Fruit fly (Drosophila melanogaster) whole organism, embryonic: ENCODE measurements around the gene CG2712.

Source experiments
- CG11093 ChIP-seq: fragments of 200-800 bp; sonication (Bioruptor generic); IDR thresholded peaks from 3 replicates; pipeline ENCODE4 v1.3.6; 2022; ENCODE audit warnings: missing biosample characterization, missing genetic modification characterization
- CG14014 ChIP-seq: fragments of 200-800 bp; sonication (Bioruptor generic); IDR thresholded peaks from 2 replicates; pipeline ENCODE4 v1.3.6; 2022; ENCODE audit warnings: missing biosample characterization, missing genetic modification characterization
- CG14050 ChIP-seq: fragments of 200-800 bp; sonication (Bioruptor generic); IDR thresholded peaks from 3 replicates; pipeline ENCODE4 v1.3.6; 2022; ENCODE audit warnings: missing biosample characterization, missing genetic modification characterization
- CG15514 ChIP-seq: fragments of 200-800 bp; sonication (Bioruptor generic); optimal IDR thresholded peaks from 3 replicates; lab custom pipeline; 2017; ENCODE audit warnings: missing biosample characterization, missing genetic modification characterization, mild to moderate bottlenecking, moderate library complexity, missing genetic modification reagents
- CG2116 ChIP-seq: fragments of 200-800 bp; sonication (Bioruptor generic); optimal IDR thresholded peaks from 3 replicates; lab custom pipeline; 2018; ENCODE audit warnings: missing biosample characterization, mild to moderate bottlenecking, missing genetic modification characterization
- CG3065 ChIP-seq: fragments of 200-800 bp; sonication (Bioruptor generic); optimal IDR thresholded peaks from 2 replicates; lab custom pipeline; 2016; ENCODE audit warnings: missing biosample characterization, missing genetic modification characterization
- CG32767 ChIP-seq: fragments of 200-800 bp; sonication (Bioruptor generic); IDR thresholded peaks from 2 replicates; pipeline ENCODE4 v1.3.6; 2022; ENCODE audit warnings: missing biosample characterization, missing genetic modification characterization
- CG4820 ChIP-seq: fragments of 200-800 bp; sonication (Bioruptor generic); optimal IDR thresholded peaks from 3 replicates; lab custom pipeline; 2016; ENCODE audit warnings: missing biosample characterization, missing genetic modification characterization
- CG6765 ChIP-seq: fragments of 200-800 bp; sonication (Bioruptor generic); optimal IDR thresholded peaks from 3 replicates; lab custom pipeline; 2017; ENCODE audit warnings: missing biosample characterization, mild to moderate bottlenecking, missing genetic modification characterization
- CG7839 ChIP-seq: fragments of 200-800 bp; sonication (Bioruptor generic); optimal IDR thresholded peaks from 3 replicates; lab custom pipeline; 2018; ENCODE audit warnings: missing biosample characterization, mild to moderate bottlenecking, missing genetic modification characterization, moderate library complexity
- CG8478 ChIP-seq: fragments of >200 bp; optimal IDR thresholded peaks from 2 replicates; lab custom pipeline; 2018
- Chrac-16 ChIP-seq: fragments of 200-800 bp; sonication (Bioruptor generic); optimal IDR thresholded peaks from 3 replicates; lab custom pipeline; 2016; ENCODE audit warnings: missing biosample characterization, missing genetic modification characterization
- CrebB ChIP-seq: fragments of 200-800 bp; sonication (Bioruptor generic); optimal IDR thresholded peaks from 3 replicates; lab custom pipeline; 2018; ENCODE audit warnings: missing biosample characterization, mild to moderate bottlenecking, missing genetic modification characterization
- D ChIP-seq, 2 experiments: fragments of 200-800 bp in 1 of 2; fragments of >200 bp in 1 of 2; sonication (Bioruptor generic) in 1 of 2; optimal IDR thresholded peaks; 2 replicates in 1 of 2; 3 replicates in 1 of 2; lab custom pipeline; 2017; ENCODE audit warnings: mild to moderate bottlenecking in 1 of 2, missing biosample characterization in 1 of 2, missing genetic modification characterization in 1 of 2, missing genetic modification reagents in 1 of 2
- Doc2 ChIP-seq: fragments of 200-800 bp; sonication (Bioruptor generic); IDR thresholded peaks from 2 replicates; pipeline ENCODE4 v1.3.6; 2022; ENCODE audit warnings: missing biosample characterization, missing genetic modification characterization
- Dp ChIP-seq: fragments of 200-800 bp; sonication (Bioruptor generic); optimal IDR thresholded peaks from 2 replicates; lab custom pipeline; 2018; ENCODE audit warnings: missing biosample characterization, mild to moderate bottlenecking, missing genetic modification characterization, moderate library complexity
- Dref ChIP-seq: fragments of 200-800 bp; sonication (Bioruptor generic); IDR thresholded peaks from 2 replicates; pipeline ENCODE4 v1.3.6; 2022; ENCODE audit warnings: missing biosample characterization, missing genetic modification characterization
- Ets65A ChIP-seq: fragments of 200-800 bp; sonication (Bioruptor generic); peaks from one replicate; lab custom pipeline; 2016; ENCODE audit warnings: missing biosample characterization, missing genetic modification characterization
- HLH4C ChIP-seq: fragments of 200-800 bp; sonication (Bioruptor generic); IDR thresholded peaks from 3 replicates; pipeline ENCODE4 v1.3.6; 2022; ENCODE audit warnings: missing biosample characterization, missing genetic modification characterization; ENCODE audit not compliant: partially characterized antibody
- Med ChIP-seq: fragments of 200-800 bp; sonication (Bioruptor generic); peaks from one replicate; lab custom pipeline; 2016; ENCODE audit warnings: missing biosample characterization, missing genetic modification characterization, mild to moderate bottlenecking, inconsistent platforms, moderate library complexity
- Meics ChIP-seq: fragments of 200-800 bp; sonication (Bioruptor generic); optimal IDR thresholded peaks from 2 replicates; lab custom pipeline; 2017; ENCODE audit warnings: missing biosample characterization, mild to moderate bottlenecking, missing genetic modification characterization
- Pdp1 ChIP-seq, 2 experiments: fragments of 200-800 bp; sonication (Bioruptor generic); optimal IDR thresholded peaks; 3 replicates each; lab custom pipeline; 2016; ENCODE audit warnings: missing biosample characterization in 2 of 2, missing genetic modification characterization in 2 of 2, mild to moderate bottlenecking in 1 of 2, moderate library complexity in 1 of 2
- Scr ChIP-seq: fragments of 200-800 bp; sonication (Bioruptor generic); IDR thresholded peaks from 2 replicates; pipeline ENCODE4 v1.3.6; 2022; ENCODE audit warnings: missing biosample characterization, missing genetic modification characterization; ENCODE audit not compliant: partially characterized antibody
- Stat92E ChIP-seq, 3 experiments: fragments of >200 bp in 2 of 3; fragments of 200-800 bp in 1 of 3; sonication (Bioruptor generic) in 1 of 3; optimal IDR thresholded peaks; 2 replicates each; lab custom pipeline; 2017 to 2019; ENCODE audit warnings: missing biosample characterization in 3 of 3, missing genetic modification characterization in 3 of 3, mild to moderate bottlenecking in 1 of 3, moderate library complexity in 1 of 3
- ato ChIP-seq: fragments of 200-800 bp; sonication (Bioruptor generic); IDR thresholded peaks from 2 replicates; pipeline ENCODE4 v1.3.6; 2022; ENCODE audit warnings: missing biosample characterization, missing genetic modification characterization; ENCODE audit not compliant: partially characterized antibody
- bbx ChIP-seq: fragments of 200-800 bp; sonication (Bioruptor generic); IDR thresholded peaks from 2 replicates; pipeline ENCODE4 v1.3.6; 2022; ENCODE audit warnings: missing biosample characterization, missing genetic modification characterization; ENCODE audit not compliant: partially characterized antibody
- chinmo ChIP-seq: fragments of 200-800 bp; sonication (Bioruptor generic); IDR thresholded peaks from 4 replicates; pipeline ENCODE4 v1.3.6; 2022; ENCODE audit warnings: missing biosample characterization, missing genetic modification characterization; ENCODE audit not compliant: partially characterized antibody
- dan ChIP-seq: fragments of 200-800 bp; sonication (Bioruptor generic); IDR thresholded peaks from 2 replicates; pipeline ENCODE4 v1.3.6; 2022; ENCODE audit warnings: missing biosample characterization, missing genetic modification characterization
- ems ChIP-seq: fragments of 200-800 bp; sonication (Bioruptor generic); optimal IDR thresholded peaks from 3 replicates; lab custom pipeline; 2016; ENCODE audit warnings: missing biosample characterization, missing genetic modification characterization
- fd102C ChIP-seq: fragments of 200-800 bp; sonication (Bioruptor generic); optimal IDR thresholded peaks from 2 replicates; lab custom pipeline; 2018; ENCODE audit warnings: missing biosample characterization, mild to moderate bottlenecking, missing genetic modification characterization, moderate library complexity
- fd64A ChIP-seq: fragments of 200-800 bp; sonication (Bioruptor generic); optimal IDR thresholded peaks from 3 replicates; lab custom pipeline; 2018; ENCODE audit warnings: missing biosample characterization, mild to moderate bottlenecking, missing genetic modification characterization
- gsb-n ChIP-seq: fragments of 200-800 bp; sonication (Bioruptor generic); optimal IDR thresholded peaks from 3 replicates; lab custom pipeline; 2018; ENCODE audit warnings: missing biosample characterization, mild to moderate bottlenecking, missing genetic modification characterization
- hbn ChIP-seq: fragments of 200-800 bp; sonication (Bioruptor generic); IDR thresholded peaks from 2 replicates; pipeline ENCODE4 v1.3.6; 2022; ENCODE audit warnings: missing biosample characterization, missing genetic modification characterization; ENCODE audit not compliant: partially characterized antibody
- mld ChIP-seq: fragments of 200-800 bp; sonication (Bioruptor generic); IDR thresholded peaks from 3 replicates; pipeline ENCODE4 v1.3.6; 2022; ENCODE audit warnings: missing biosample characterization, missing genetic modification characterization; ENCODE audit not compliant: partially characterized antibody
- oc ChIP-seq: fragments of 200-800 bp; sonication (Bioruptor generic); optimal IDR thresholded peaks from 2 replicates; lab custom pipeline; 2018; ENCODE audit warnings: missing biosample characterization, mild to moderate bottlenecking, missing genetic modification characterization, moderate library complexity
- pzg ChIP-seq: fragments of 200-800 bp; sonication (Bioruptor generic); optimal IDR thresholded peaks from 3 replicates; lab custom pipeline; 2018; ENCODE audit warnings: missing biosample characterization, mild to moderate bottlenecking, missing genetic modification characterization, moderate library complexity
- sc ChIP-seq, 3 experiments: fragments of >200 bp in 2 of 3; fragments of 200-800 bp in 1 of 3; sonication (Bioruptor generic) in 1 of 3; optimal IDR thresholded peaks; 2 replicates in 2 of 3; 3 replicates in 1 of 3; lab custom pipeline; 2017; ENCODE audit warnings: mild to moderate bottlenecking in 1 of 3, missing biosample characterization in 1 of 3, missing genetic modification characterization in 1 of 3, missing genetic modification reagents in 1 of 3
- scrt ChIP-seq: fragments of 200-800 bp; sonication (Bioruptor generic); optimal IDR thresholded peaks from 2 replicates; lab custom pipeline; 2018; ENCODE audit warnings: missing biosample characterization, mild to moderate bottlenecking, missing genetic modification characterization, moderate library complexity
- sens ChIP-seq: fragments of 200-800 bp; sonication (Bioruptor generic); peaks from one replicate; lab custom pipeline; 2016; ENCODE audit warnings: missing biosample characterization, missing genetic modification characterization
- slbo ChIP-seq: fragments of 200-800 bp; sonication (Bioruptor generic); IDR thresholded peaks from 2 replicates; pipeline ENCODE4 v1.3.6; 2022; ENCODE audit warnings: missing biosample characterization, missing genetic modification characterization
- sna ChIP-seq: fragments of 200-800 bp; sonication (Bioruptor generic); IDR thresholded peaks from 2 replicates; pipeline ENCODE4 v1.3.6; 2022; ENCODE audit warnings: missing biosample characterization, missing genetic modification characterization; ENCODE audit not compliant: partially characterized antibody
- stwl ChIP-seq: fragments of 200-800 bp; sonication (Bioruptor generic); optimal IDR thresholded peaks from 3 replicates; lab custom pipeline; 2018; ENCODE audit warnings: missing biosample characterization, mild to moderate bottlenecking, missing genetic modification characterization, moderate library complexity

Gene CG2712

DNA sequence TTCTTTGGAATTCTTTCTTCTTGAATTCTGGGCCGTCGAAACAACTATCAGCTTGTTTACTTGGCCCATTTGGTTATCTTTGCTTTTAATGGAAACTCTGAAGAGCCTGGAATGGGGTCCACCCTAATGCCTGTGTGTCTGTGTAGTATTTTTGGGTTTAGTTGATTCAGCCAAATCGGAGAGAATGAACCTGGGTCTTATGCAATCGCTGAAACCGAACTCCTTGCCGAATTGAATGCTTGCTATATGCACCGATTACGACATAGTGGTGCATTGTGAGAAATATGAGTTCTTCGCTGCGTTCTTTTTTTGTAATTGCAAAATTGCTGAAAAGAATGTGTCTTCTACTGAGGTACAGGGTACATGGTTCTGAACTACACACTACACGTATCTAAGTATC is 45.3 kb upstream of the CG2712 start:
- TF ChIP-seq Pdp1 (GFP tag; optimal IDR thresholded peaks at IDR 0.05; lab: Kevin White, UChicago), result peak in 1 of 2 experiments; percentile 61
- no peak for TF ChIP-seq ems
- no peak for TF ChIP-seq CrebB (tag; lab: Kevin White, UChicago)

DNA sequence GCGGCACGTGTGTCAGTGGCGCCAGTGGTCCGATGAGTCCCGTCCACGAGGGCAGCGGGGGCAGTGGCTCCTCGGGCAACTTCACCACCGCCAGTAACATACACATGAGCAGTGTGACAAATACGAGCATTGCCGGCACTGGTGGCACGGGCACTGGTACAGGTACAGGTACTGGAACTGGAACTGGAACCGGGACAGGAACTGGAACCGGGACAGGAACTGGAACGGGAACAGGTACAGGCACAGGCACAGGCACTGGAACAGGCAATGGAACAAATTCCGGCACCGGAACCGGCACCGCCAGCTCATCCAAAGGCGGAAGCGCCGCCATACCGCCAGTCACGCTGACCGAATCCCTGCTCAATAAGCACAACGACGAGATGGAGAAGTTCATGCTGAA is 41.9 kb upstream of the CG2712 start:
- TF ChIP-seq CG3065 (GFP tag; lab: Kevin White, UChicago) (no peak), Med (GFP tag; lab: Kevin White, UChicago) (peak; percentile 46), CG7839 (tag; lab: Kevin White, UChicago) (no peak), Ets65A (GFP tag; lab: Kevin White, UChicago) (peak; percentile 14), CG15514 (GFP tag; lab: Kevin White, UChicago) (peak; percentile 95)
- TF ChIP-seq, all 482 proteins: peak for 3

DNA sequence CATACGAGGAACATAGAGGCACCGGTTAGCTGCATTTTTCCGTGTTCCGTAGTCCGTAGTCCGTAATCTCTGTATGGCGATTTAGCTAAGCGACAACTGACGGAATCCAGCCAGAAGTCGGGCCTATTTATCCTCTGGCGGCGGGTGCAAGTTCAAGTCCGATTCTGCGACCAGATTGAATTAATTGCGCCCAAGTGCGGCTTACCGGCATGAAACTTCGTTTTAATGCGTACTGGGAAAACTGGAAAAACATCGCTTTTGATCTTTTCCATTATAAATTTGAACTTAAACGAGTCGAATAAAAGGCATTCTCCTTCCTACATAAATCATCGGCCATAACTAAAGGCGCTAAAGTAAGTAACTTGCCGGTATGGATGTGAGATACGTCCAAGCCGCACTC is 38.5 kb upstream of the CG2712 start, which contains the start of gene dyw:
TSS of gene dyw (minus strand) at position 101 of the 400 bp plus-strand sequence.
- TF ChIP-seq Doc2 (GFP tag; lab: Robert Waterston, UW) (no peak), scrt (no peak), fd64A (GFP tag; lab: Kevin White, UChicago) (no peak), CG32767 (GFP tag; lab: Robert Waterston, UW) (no peak), Pdp1 (GFP tag; optimal IDR thresholded peaks at IDR 0.05; lab: Kevin White, UChicago) (no peak), fd102C (GFP tag; lab: Kevin White, UChicago) (no peak), Stat92E (GFP tag; optimal IDR thresholded peaks at IDR 0.05; lab: Kevin White, UChicago) (no peak), CG14050 (GFP tag; lab: Robert Waterston, UW) (no peak), gsb-n (tag; lab: Kevin White, UChicago) (no peak), sc (optimal IDR thresholded peaks at IDR 0.05; lab: Kevin White, UChicago) (no peak), sc (GFP tag; optimal IDR thresholded peaks at IDR 0.05; lab: Kevin White, UChicago) (no peak), CG6765 (GFP tag; lab: Kevin White, UChicago) (no peak), dan (no peak), slbo (no peak), D (optimal IDR thresholded peaks at IDR 0.05; lab: Kevin White, UChicago) (no peak), D (GFP tag; optimal IDR thresholded peaks at IDR 0.05; lab: Kevin White, UChicago) (no peak), Chrac-16 (no peak), CG14014 (no peak), oc (tag; lab: Kevin White, UChicago) (no peak)

DNA sequence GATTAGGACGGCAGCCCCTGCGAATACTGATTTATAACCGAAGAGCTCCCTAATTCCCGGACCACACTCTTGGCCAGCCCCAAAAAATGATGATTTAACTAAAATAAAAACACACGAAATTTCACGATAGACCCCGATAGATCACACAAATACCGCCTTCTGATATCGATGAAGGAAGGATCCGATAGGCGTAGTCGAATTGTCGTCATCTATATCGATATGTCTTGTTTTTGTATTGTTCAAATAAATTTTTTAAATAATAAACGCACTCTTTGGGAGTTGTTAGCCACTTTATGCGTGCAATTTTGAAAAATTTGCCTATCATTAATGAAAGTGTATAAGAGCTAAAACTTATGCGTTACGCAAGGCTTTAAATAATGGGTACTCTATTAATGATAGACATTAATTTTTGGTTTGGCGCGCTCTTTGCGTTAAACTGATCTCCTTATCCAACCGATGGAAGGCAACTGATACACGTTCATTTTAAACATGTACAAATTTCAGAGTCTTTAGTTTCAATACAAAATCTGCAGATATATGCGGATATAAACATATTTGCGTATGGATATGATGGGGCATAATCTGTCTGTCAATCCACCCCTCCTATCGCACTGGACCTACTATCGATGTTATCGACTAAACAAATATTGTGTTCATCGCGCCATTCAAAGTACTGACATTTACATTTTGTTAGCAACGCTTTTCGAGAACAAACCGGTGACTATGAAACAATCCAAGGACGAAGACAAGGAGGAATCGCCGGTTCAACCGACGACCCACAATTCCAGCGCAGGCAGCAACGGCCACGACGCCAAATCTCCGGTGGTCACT is 34.0 kb upstream of the CG2712 start, which contains the start of the genes Spg7 and Lint-O:
TSS of gene Spg7 (minus strand) at position 148 of the 831 bp plus-strand sequence.
TSS of gene Lint-O (plus strand) at position 638 of the 831 bp plus-strand sequence.
- TF ChIP-seq Scr (GFP tag; lab: Robert Waterston, UW) (peak; percentile 76), CG11093 (no peak), gsb-n (tag; lab: Kevin White, UChicago) (no peak), mld (GFP tag; lab: Robert Waterston, UW) (0 out of 3 replicates have a peak, but pooled peaks have one; percentile 34), HLH4C (GFP tag; lab: Robert Waterston, UW) (peak; percentile 70; the same call in 2 of the 3 replicates), sna (GFP tag; lab: Robert Waterston, UW) (peak; percentile 54; the same call in 1 of the 2 replicates), pzg (GFP tag; lab: Kevin White, UChicago) (peak; percentile 21), CG8478 (lab: Kevin White, UChicago) (no peak), CG15514 (GFP tag; lab: Kevin White, UChicago) (peak; percentile 45), CG4820 (GFP tag; lab: Kevin White, UChicago) (no peak), stwl (tag; lab: Kevin White, UChicago) (peak; percentile 19), Dref (GFP tag; lab: Robert Waterston, UW) (peak; percentile 79), bbx (GFP tag; lab: Robert Waterston, UW) (peak; percentile 76), Meics (no peak), sens (GFP tag; lab: Kevin White, UChicago) (peak; percentile 52), chinmo (0 out of 4 replicates have a peak, but pooled peaks have one; percentile 63), Dp (GFP tag; lab: Kevin White, UChicago) (peak; percentile 66), hbn (GFP tag; lab: Robert Waterston, UW) (peak; percentile 44; the same call in 1 of the 2 replicates), CG2116 (peak; percentile 63), ato (GFP tag; lab: Robert Waterston, UW) (peak; percentile 73)
